Worm (Caenorhabditis elegans): ENCODE results near the gene grdn-1.

Gene grdn-1

DNA sequence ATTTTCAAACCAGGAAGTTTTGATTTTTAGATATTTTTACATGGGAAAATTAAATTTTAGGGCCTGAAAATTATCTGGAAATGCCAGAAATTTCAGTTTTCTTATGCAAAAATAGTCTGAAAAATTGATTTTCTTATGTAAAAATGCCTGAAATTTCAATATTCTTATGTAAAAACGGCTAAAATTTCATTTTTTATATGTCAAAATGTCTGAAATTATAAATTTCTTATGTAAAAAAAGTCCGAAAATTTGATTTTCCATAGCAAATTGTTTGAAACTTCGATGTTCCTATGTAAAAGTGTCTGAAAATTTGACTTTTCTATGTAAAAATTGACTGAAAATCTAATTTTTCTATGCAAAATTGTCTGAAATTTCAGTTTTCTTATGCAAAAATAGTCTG lies 12.9 kb upstream of the grdn-1 start, which contains the start of gene Y51A2D.13:
TSS of gene Y51A2D.13 (minus strand) at position 101 of the 400 bp plus-strand sequence.
- TF ChIP-seq R02D3.7 (tag; optimal IDR thresholded peaks at IDR 0.05) = no peak
- TF ChIP-seq sea-2 (GFP tag; optimal IDR thresholded peaks at IDR 0.05) = no peak
- TF ChIP-seq ceh-16 (tag; optimal IDR thresholded peaks at IDR 0.05) = no peak
- no peak for TF ChIP-seq nhr-23 (tag; optimal IDR thresholded peaks at IDR 0.05)
- no peak for TF ChIP-seq nhr-76 (tag; optimal IDR thresholded peaks at IDR 0.05)
- no peak for TF ChIP-seq ceh-82 (tag; optimal IDR thresholded peaks at IDR 0.05)
- TF ChIP-seq elt-2 (tag; optimal IDR thresholded peaks at IDR 0.05) = no peak
- no peak for TF ChIP-seq nhr-43 (tag; optimal IDR thresholded peaks at IDR 0.05; ENCODE audit: poor library complexity, severe bottlenecking)
- TF ChIP-seq elt-3 (tag; optimal IDR thresholded peaks at IDR 0.05) = no peak
- no peak for TF ChIP-seq ZK546.5 (tag; optimal IDR thresholded peaks at IDR 0.05)
- no peak for TF ChIP-seq nhr-237 (tag; optimal IDR thresholded peaks at IDR 0.05)

ce11 chrV:18581393-18582113 lies 11.0 kb upstream of the grdn-1 start:
- TF ChIP-seq lin-39 (tag; optimal IDR thresholded peaks at IDR 0.05) (peak; percentile 3), unc-39 (tag; optimal IDR thresholded peaks at IDR 0.05) (no peak)

ce11 chrV:18582358-18582757 lies 10.2 kb upstream of the grdn-1 start, which contains the start of gene txt-14:
Gene txt-14, plus strand, starts transcription at chrV:18582658.
- TF ChIP-seq ztf-11 (tag; optimal IDR thresholded peaks at IDR 0.05) (no peak), nhr-11 (tag; optimal IDR thresholded peaks at IDR 0.05) (no peak), R02D3.7 (tag; optimal IDR thresholded peaks at IDR 0.05) (no peak), nhr-12 (tag; optimal IDR thresholded peaks at IDR 0.05) (no peak), lin-39 (tag; optimal IDR thresholded peaks at IDR 0.05) (no peak)

DNA sequence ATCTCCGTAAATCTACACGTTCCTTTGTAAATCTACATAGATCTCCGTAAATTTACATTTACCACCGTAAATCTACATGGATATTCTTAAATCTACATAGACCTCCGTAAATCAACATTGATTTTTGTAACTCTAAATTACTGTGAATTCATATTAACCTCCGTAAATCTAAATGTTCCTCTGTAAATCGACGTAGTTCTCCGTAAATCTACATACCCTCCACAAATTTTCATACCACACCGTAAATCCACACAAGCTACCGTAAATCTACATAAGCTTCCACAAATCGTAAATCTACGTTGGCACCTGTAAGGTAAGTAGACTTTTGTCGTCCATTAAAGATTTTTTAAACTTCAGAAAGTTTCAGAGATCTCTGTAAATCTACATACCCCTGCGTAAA lies 7.4 kb upstream of the grdn-1 start:
- TF ChIP-seq eor-1 (tag; optimal IDR thresholded peaks at IDR 0.05) (no peak), ztf-4 (tag; optimal IDR thresholded peaks at IDR 0.05) (no peak), nfya-1 (tag; optimal IDR thresholded peaks at IDR 0.05; ENCODE audit: insufficient read depth) (no peak), skn-1 (tag; optimal IDR thresholded peaks at IDR 0.05) (no peak), fkh-2 (tag; optimal IDR thresholded peaks at IDR 0.05) (no peak), unc-62 (GFP tag; optimal IDR thresholded peaks at IDR 0.05) (no peak), lin-39 (tag; optimal IDR thresholded peaks at IDR 0.05) (no peak), daf-12 (tag; optimal IDR thresholded peaks at IDR 0.05) (no peak), nhr-11 (tag; optimal IDR thresholded peaks at IDR 0.05) (no peak), nhr-76 (tag; optimal IDR thresholded peaks at IDR 0.05) (no peak), ztf-11 (tag; optimal IDR thresholded peaks at IDR 0.05) (no peak), sea-2 (GFP tag; optimal IDR thresholded peaks at IDR 0.05) (no peak), lsy-12 (tag; optimal IDR thresholded peaks at IDR 0.05) (no peak), aly-2 (tag; optimal IDR thresholded peaks at IDR 0.05) (no peak), tbx-2 (tag; optimal IDR thresholded peaks at IDR 0.05) (no peak), ceh-9 (tag; optimal IDR thresholded peaks at IDR 0.05) (no peak), fos-1 (tag; optimal IDR thresholded peaks at IDR 0.05) (no peak)

ce11 chrV:18586954-18587353 lies 5.6 kb upstream of the grdn-1 start:
- TF ChIP-seq nhr-237 (tag; optimal IDR thresholded peaks at IDR 0.05) (no peak), nhr-25 (tag; optimal IDR thresholded peaks at IDR 0.05) (peak; percentile 11)

DNA sequence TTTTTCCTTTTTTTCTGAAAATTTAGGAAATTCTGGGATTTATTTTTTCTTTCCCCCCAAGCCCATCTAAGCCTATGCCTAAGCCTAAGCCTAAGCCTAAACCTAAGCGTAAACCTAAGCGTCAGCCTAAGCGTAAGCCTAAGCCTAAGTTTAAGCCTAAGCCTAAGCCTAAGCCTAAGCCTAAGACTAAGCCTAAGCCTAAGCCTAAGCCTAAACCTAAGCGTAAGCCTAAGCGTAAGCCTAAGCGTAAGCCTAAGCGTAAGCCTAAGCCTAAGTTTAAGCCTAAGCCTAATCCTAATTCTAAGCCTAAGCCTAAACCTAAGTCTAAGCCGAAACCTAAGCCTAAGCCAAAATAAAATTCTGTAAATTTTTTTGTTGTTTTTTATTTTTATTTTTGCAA lies 4.6 kb upstream of the grdn-1 start:
- TF ChIP-seq fos-1 (tag; optimal IDR thresholded peaks at IDR 0.05) = no peak
- TF ChIP-seq unc-39 (tag; optimal IDR thresholded peaks at IDR 0.05) = no peak
- TF ChIP-seq lin-15B (tag; optimal IDR thresholded peaks at IDR 0.05) = no peak
- no peak for TF ChIP-seq egl-5 (tag; optimal IDR thresholded peaks at IDR 0.05)
- TF ChIP-seq nhr-11 (tag; optimal IDR thresholded peaks at IDR 0.05) = no peak
- no peak for TF ChIP-seq nhr-77 (tag; optimal IDR thresholded peaks at IDR 0.05)
- TF ChIP-seq ceh-82 (tag; optimal IDR thresholded peaks at IDR 0.05) = no peak
- TF ChIP-seq nhr-67 (tag; optimal IDR thresholded peaks at IDR 0.05) = no peak
- TF ChIP-seq tbx-2 (tag; optimal IDR thresholded peaks at IDR 0.05) = no peak
- no peak for TF ChIP-seq fkh-10 (GFP tag; optimal IDR thresholded peaks at IDR 0.05)
- TF ChIP-seq ceh-28 (tag; optimal IDR thresholded peaks at IDR 0.05) = no peak
- no peak for TF ChIP-seq lin-39 (tag; optimal IDR thresholded peaks at IDR 0.05)
- TF ChIP-seq zag-1 (tag; optimal IDR thresholded peaks at IDR 0.05) = no peak
- TF ChIP-seq nhr-25 (tag; optimal IDR thresholded peaks at IDR 0.05) = no peak
- TF ChIP-seq nhr-28 (tag; optimal IDR thresholded peaks at IDR 0.05) = no peak
- no peak for TF ChIP-seq ztf-4 (tag; optimal IDR thresholded peaks at IDR 0.05)
- TF ChIP-seq ztf-11 (tag; optimal IDR thresholded peaks at IDR 0.05) = no peak
- no peak for TF ChIP-seq ama-1 (optimal IDR thresholded peaks at IDR 0.05)
- no peak for TF ChIP-seq nhr-43 (tag; optimal IDR thresholded peaks at IDR 0.05; ENCODE audit: poor library complexity, severe bottlenecking)

Data from whole organism, L3 larva.